Worm (Caenorhabditis elegans) whole organism, L4/young adult: ENCODE data around the gene F47B7.2.

Source experiments
- W03F9.2 ChIP-seq: fragments of 150-350 bp; optimal IDR thresholded peaks from 2 replicates; lab custom pipeline; 2014; ENCODE audit warnings: missing biosample characterization, missing genetic modification characterization
- dao-5 ChIP-seq: sonication (generic microtip); optimal IDR thresholded peaks from 2 replicates; lab custom pipeline; 2016; ENCODE audit warnings: missing genotype, missing genetic modification characterization, moderate library complexity, missing compliant biosample characterization
- him-1 ChIP-seq: sonication (generic microtip); optimal IDR thresholded peaks from 2 replicates; lab custom pipeline; 2016; ENCODE audit warnings: missing genotype, missing genetic modification reagents, missing genetic modification characterization, missing compliant biosample characterization

Gene F47B7.2

ce11 chrX:3794161-3794560 is 21.6 kb downstream of the F47B7.2 start:
- TF ChIP-seq W03F9.2 (no peak), dao-5 (tag; lab: Kevin White, UChicago) (no peak), him-1 (tag; lab: Kevin White, UChicago) (no peak)

- TF ChIP-seq him-1 (tag; lab: Kevin White, UChicago) (no peak), W03F9.2 (no peak), dao-5 (tag; lab: Kevin White, UChicago) (no peak)
These were observed 23.1 kb downstream of the F47B7.2 start, which contains the start of gene F35A5.5 for ce11 chrX:3795642-3796041. Gene F35A5.5 (minus strand): TSS chrX:3795742.

- TF ChIP-seq W03F9.2 (no peak), him-1 (tag; lab: Kevin White, UChicago) (no peak), dao-5 (tag; lab: Kevin White, UChicago) (no peak)
These were observed 25.3 kb downstream of the F47B7.2 start, which contains the start of gene abu-10 for ce11 chrX:3797882-3798281. Gene abu-10 (plus strand): TSS chrX:3798182.

ce11 chrX:3798288-3798687 is 25.7 kb downstream of the F47B7.2 start:
- TF ChIP-seq dao-5 (tag; lab: Kevin White, UChicago) (no peak), W03F9.2 (no peak), him-1 (tag; lab: Kevin White, UChicago) (no peak)

DNA sequence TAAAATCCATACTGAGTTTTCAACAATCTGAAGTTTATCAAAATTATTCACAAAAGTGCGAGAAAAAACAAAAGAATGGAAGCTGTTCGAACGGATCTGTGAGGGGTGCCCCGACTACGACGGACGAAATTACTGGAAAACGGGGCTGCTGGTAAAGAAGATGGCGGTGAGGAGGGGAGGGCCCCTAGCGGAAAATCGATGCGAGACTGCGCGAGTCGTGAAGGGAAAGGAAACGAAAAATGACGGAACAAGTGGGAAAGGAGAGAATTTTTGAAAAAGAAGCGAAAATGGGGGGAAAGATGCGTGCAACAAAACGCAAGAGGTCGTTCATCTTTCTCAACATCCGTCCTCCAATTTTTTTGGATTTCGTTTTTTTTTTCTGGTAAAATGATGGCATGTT is 30.2 kb downstream of the F47B7.2 start:
- TF ChIP-seq dao-5 (tag; lab: Kevin White, UChicago) (no peak), him-1 (tag; lab: Kevin White, UChicago) (no peak), W03F9.2 (no peak)

DNA sequence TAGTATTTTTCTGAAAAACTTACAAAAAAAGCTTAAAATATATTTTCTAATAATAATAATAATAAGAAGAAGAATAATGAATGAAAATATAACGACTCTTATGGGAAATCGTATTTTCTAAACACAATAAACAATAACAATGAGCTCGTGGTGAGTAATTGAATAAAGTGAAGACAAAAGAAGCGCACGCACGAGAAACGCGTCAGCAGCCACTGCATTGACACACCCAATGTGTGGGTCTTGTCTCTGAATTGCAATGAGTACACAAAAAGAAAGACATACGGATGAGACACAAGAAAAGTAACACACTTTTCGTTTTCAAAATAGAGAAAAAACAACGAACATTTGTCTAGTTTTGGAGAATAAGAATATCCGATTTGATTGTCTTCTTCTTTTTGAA is 30.8 kb downstream of the F47B7.2 start, which contains the start of gene F35A5.8:
Gene F35A5.8, minus strand, starts transcription at position 151 of the 400 bp plus-strand sequence.
- TF ChIP-seq dao-5 (tag; lab: Kevin White, UChicago) (no peak), him-1 (tag; lab: Kevin White, UChicago) (peak; percentile 20), W03F9.2 (peak; percentile 52)

DNA sequence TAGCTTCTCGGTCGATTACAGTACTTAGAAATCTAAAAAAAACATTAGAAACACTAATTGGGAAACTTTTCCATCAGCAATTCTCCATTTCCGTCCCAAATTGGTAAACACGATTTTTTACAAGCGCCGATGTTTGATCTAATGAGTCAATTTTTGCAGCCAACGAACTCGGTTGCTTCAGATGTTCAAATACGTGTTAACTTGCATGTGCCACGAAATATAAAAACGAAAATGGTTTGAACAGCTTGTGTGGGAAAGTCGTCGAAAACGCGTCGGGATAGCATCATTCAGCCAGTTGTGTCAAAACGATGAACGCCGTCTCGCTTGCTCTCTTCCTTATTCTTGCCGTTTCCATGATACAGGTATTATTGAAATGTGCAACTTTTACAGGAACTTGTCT is 32.3 kb downstream of the F47B7.2 start, which contains the start of gene F35A5.2:
Gene F35A5.2, plus strand, starts transcription at position 301 of the 400 bp plus-strand sequence.
- TF ChIP-seq him-1 (tag; lab: Kevin White, UChicago), result no peak
- no peak for TF ChIP-seq W03F9.2
- TF ChIP-seq dao-5 (tag; lab: Kevin White, UChicago), result no peak

ce11 chrX:3807166-3807565 is 34.6 kb downstream of the F47B7.2 start, which contains the start of gene F35A5.1:
Gene F35A5.1 (plus strand): TSS chrX:3807466.
- TF ChIP-seq W03F9.2, result no peak
- no peak for TF ChIP-seq dao-5 (tag; lab: Kevin White, UChicago)
- TF ChIP-seq him-1 (tag; lab: Kevin White, UChicago), result no peak

DNA sequence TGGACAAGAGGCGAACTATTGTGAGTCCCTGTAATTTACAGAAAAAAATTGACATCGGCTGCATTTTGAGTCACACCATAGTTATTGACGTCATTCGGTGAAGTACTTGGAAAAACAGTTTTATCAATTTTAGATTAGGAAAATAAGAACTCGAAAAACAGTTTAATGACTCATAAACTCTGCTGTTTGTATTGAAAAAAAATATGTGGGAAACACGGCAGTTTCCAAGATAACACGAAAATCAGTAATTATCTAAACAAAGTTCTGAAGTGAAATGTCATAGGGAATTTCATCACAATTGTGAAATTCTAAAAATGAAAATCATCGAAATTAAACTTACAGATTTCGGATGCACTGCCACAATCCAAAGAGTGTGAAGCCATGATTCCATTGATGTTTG is 42.3 kb downstream of the F47B7.2 start:
- TF ChIP-seq him-1 (tag; lab: Kevin White, UChicago), result no peak
- TF ChIP-seq W03F9.2, result no peak
- no peak for TF ChIP-seq dao-5 (tag; lab: Kevin White, UChicago)

- no peak for TF ChIP-seq W03F9.2
- TF ChIP-seq him-1 (tag; lab: Kevin White, UChicago), result no peak
- no peak for TF ChIP-seq dao-5 (tag; lab: Kevin White, UChicago)
These were observed 46.4 kb downstream of the F47B7.2 start for ce11 chrX:3818856-3819524.

- TF ChIP-seq dao-5 (tag; lab: Kevin White, UChicago) (no peak), him-1 (tag; lab: Kevin White, UChicago) (no peak), W03F9.2 (no peak)
These were observed 47.1 kb downstream of the F47B7.2 start for ce11 chrX:3819697-3820096.

DNA sequence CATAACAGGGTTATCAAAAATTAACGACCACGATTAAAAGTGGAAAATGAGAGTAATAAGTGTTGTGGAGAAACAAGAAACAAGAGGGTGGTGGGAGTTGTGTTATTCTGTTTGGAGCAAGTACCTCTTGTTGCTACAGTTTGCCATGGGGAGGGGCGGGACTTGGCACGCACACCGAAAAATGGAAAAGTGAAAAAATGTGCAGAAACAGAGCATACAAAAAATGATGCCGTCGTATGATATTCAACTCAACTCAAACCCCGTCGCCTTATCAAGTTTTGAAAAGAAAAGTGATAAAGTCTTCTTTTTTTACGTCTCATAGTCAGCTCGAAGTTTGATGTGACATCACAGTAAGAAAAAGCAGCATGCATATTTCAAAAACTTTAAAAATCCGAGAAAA is 48.1 kb downstream of the F47B7.2 start:
- no peak for TF ChIP-seq dao-5 (tag; lab: Kevin White, UChicago)
- TF ChIP-seq him-1 (tag; lab: Kevin White, UChicago), result no peak
- no peak for TF ChIP-seq W03F9.2

ce11 chrX:3821609-3822008 is 49.0 kb downstream of the F47B7.2 start:
- TF ChIP-seq him-1 (tag; lab: Kevin White, UChicago), result no peak
- TF ChIP-seq dao-5 (tag; lab: Kevin White, UChicago), result no peak
- no peak for TF ChIP-seq W03F9.2

DNA sequence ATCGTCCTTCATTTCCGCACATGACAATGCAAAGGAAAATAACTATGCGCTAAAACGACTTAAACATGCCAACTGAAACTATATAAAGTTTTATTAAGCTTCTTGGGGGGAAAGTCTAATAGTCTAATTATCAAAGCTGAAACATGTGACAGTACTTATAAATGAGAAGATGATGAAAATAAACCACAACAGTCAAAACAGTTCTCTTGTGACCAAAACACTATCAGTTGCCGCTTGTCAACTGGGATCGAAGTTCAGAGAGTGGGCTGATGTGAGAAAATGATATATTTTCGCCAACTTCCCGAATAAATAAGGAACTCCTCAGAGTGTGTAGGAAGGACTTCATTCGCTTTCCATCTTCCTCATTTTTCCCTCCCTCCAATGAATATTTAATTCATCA is 49.5 kb downstream of the F47B7.2 start:
- TF ChIP-seq him-1 (tag; lab: Kevin White, UChicago) (no peak), dao-5 (tag; lab: Kevin White, UChicago) (no peak), W03F9.2 (no peak)

- TF ChIP-seq him-1 (tag; lab: Kevin White, UChicago) (no peak), W03F9.2 (no peak), dao-5 (tag; lab: Kevin White, UChicago) (no peak)
These were observed 51.3 kb downstream of the F47B7.2 start for ce11 chrX:3823869-3824268.
